Fruit fly (Drosophila melanogaster) whole organism, embryonic: ENCODE measurements around the gene Irk1.

Source experiments
- Adf1 ChIP-seq: fragments of 200-800 bp; sonication (Bioruptor generic); IDR thresholded peaks from 2 replicates; pipeline ENCODE4 v1.3.6; 2022; ENCODE audit warnings: missing biosample characterization, missing genetic modification characterization
- Bteb2 ChIP-seq: fragments of 200-800 bp; sonication (Bioruptor generic); optimal IDR thresholded peaks from 2 replicates; lab custom pipeline; 2016; ENCODE audit warnings: missing biosample characterization, missing genetic modification characterization
- CG10543 ChIP-seq: fragments of 200-800 bp; sonication (Bioruptor generic); optimal IDR thresholded peaks from 3 replicates; lab custom pipeline; 2017; ENCODE audit warnings: missing biosample characterization, mild to moderate bottlenecking, missing genetic modification characterization, moderate library complexity
- CG11247 ChIP-seq: fragments of 200-800 bp; sonication (Bioruptor generic); IDR thresholded peaks from 2 replicates; pipeline ENCODE4 v1.3.6; 2022; ENCODE audit warnings: missing biosample characterization, missing genetic modification characterization
- CG11504 ChIP-seq: fragments of 200-800 bp; sonication (Bioruptor generic); optimal IDR thresholded peaks from 3 replicates; lab custom pipeline; 2019; ENCODE audit warnings: missing biosample characterization, mild to moderate bottlenecking, missing genetic modification characterization, moderate library complexity
- CG11695 ChIP-seq: fragments of 200-800 bp; sonication (Bioruptor generic); IDR thresholded peaks from 3 replicates; pipeline ENCODE4 v1.3.6; 2022; ENCODE audit warnings: missing biosample characterization, missing genetic modification characterization
- CG14965 ChIP-seq: fragments of 200-800 bp; sonication (Bioruptor generic); optimal IDR thresholded peaks from 2 replicates; lab custom pipeline; 2016; ENCODE audit warnings: missing biosample characterization, missing genetic modification characterization, borderline replicate concordance
- CG15601 ChIP-seq: fragments of 200-800 bp; sonication (Bioruptor generic); optimal IDR thresholded peaks from 3 replicates; lab custom pipeline; 2019; ENCODE audit warnings: missing biosample characterization, mild to moderate bottlenecking, missing genetic modification characterization, moderate library complexity
- CG16863 ChIP-seq: fragments of 200-800 bp; sonication (Bioruptor generic); optimal IDR thresholded peaks from 3 replicates; lab custom pipeline; 2016; ENCODE audit warnings: missing biosample characterization, missing genetic modification characterization
- CG17328 ChIP-seq: fragments of 200-800 bp; sonication (Bioruptor generic); IDR thresholded peaks from 2 replicates; pipeline ENCODE4 v1.3.6; 2022; ENCODE audit warnings: missing biosample characterization, missing genetic modification characterization
- CG17385 ChIP-seq: fragments of 200-800 bp; sonication (Bioruptor generic); optimal IDR thresholded peaks from 3 replicates; lab custom pipeline; 2018; ENCODE audit warnings: missing biosample characterization, mild to moderate bottlenecking, missing genetic modification characterization
- CG17912 ChIP-seq: fragments of 200-800 bp; sonication (Bioruptor generic); optimal IDR thresholded peaks from 2 replicates; lab custom pipeline; 2018; ENCODE audit warnings: missing biosample characterization, mild to moderate bottlenecking, missing genetic modification characterization
- CG2875 ChIP-seq: fragments of 200-800 bp; sonication (Bioruptor generic); optimal IDR thresholded peaks from 2 replicates; lab custom pipeline; 2017; ENCODE audit warnings: missing biosample characterization, mild to moderate bottlenecking, missing genetic modification characterization, missing genetic modification reagents
- CG3281 ChIP-seq: fragments of 200-800 bp; sonication (Bioruptor generic); optimal IDR thresholded peaks from 3 replicates; lab custom pipeline; 2017; ENCODE audit warnings: missing biosample characterization, mild to moderate bottlenecking, missing genetic modification characterization
- CG34376 ChIP-seq: fragments of 200-800 bp; sonication (Bioruptor generic); optimal IDR thresholded peaks from 2 replicates; lab custom pipeline; 2018; ENCODE audit warnings: missing biosample characterization, mild to moderate bottlenecking, missing genetic modification characterization
- CG3726 ChIP-seq: fragments of 200-800 bp; sonication (Bioruptor generic); IDR thresholded peaks from 3 replicates; pipeline ENCODE4, ENCODE4 v1.3.6; 2022; ENCODE audit warnings: missing biosample characterization, missing genetic modification characterization
- CG4282 ChIP-seq: fragments of 200-800 bp; sonication (Bioruptor generic); optimal IDR thresholded peaks from 2 replicates; lab custom pipeline; 2016; ENCODE audit warnings: missing biosample characterization, missing genetic modification characterization
- CG4854 ChIP-seq: fragments of 200-800 bp; sonication (Bioruptor generic); optimal IDR thresholded peaks from 2 replicates; lab custom pipeline; 2016; ENCODE audit warnings: missing biosample characterization, missing genetic modification characterization, inconsistent platforms
- CG7357 ChIP-seq: fragments of 200-800 bp; sonication (Bioruptor generic); IDR thresholded peaks from 3 replicates; pipeline ENCODE4 v1.3.6; 2022; ENCODE audit warnings: missing biosample characterization, missing genetic modification characterization
- CG8944 ChIP-seq: fragments of 200-800 bp; sonication (Bioruptor generic); optimal IDR thresholded peaks from 3 replicates; lab custom pipeline; 2016; ENCODE audit warnings: missing biosample characterization, missing genetic modification characterization
- CG9215 ChIP-seq: fragments of 200-800 bp; sonication (Bioruptor generic); IDR thresholded peaks from 2 replicates; pipeline ENCODE4 v1.3.6; 2022; ENCODE audit warnings: missing biosample characterization, missing genetic modification characterization
- Elba2 ChIP-seq: fragments of 200-800 bp; sonication (Bioruptor generic); optimal IDR thresholded peaks from 3 replicates; lab custom pipeline; 2016; ENCODE audit warnings: missing biosample characterization, missing genetic modification characterization
- Ets97D ChIP-seq: fragments of 200-800 bp; sonication (Bioruptor generic); optimal IDR thresholded peaks from 3 replicates; lab custom pipeline; 2016; ENCODE audit warnings: missing biosample characterization, missing genetic modification characterization
- Hr51 ChIP-seq, 2 experiments: fragments of 200-800 bp; sonication (Bioruptor generic); optimal IDR thresholded peaks; 2 replicates in 1 of 2; 3 replicates in 1 of 2; lab custom pipeline; 2016 to 2018; ENCODE audit warnings: missing biosample characterization in 2 of 2, missing genetic modification characterization in 2 of 2, mild to moderate bottlenecking in 1 of 2, moderate library complexity in 1 of 2
- MTF-1 ChIP-seq: fragments of 200-800 bp; sonication (Bioruptor generic); optimal IDR thresholded peaks from 2 replicates; lab custom pipeline; 2018; ENCODE audit warnings: missing biosample characterization, mild to moderate bottlenecking, missing genetic modification characterization, borderline replicate concordance
- Myb ChIP-seq: fragments of 200-800 bp; sonication (Bioruptor generic); optimal IDR thresholded peaks from 2 replicates; lab custom pipeline; 2016; ENCODE audit warnings: missing biosample characterization, missing genetic modification characterization
- Nf-YC ChIP-seq: fragments of 200-800 bp; optimal IDR thresholded peaks from 3 replicates; lab custom pipeline; 2019; ENCODE audit warnings: missing biosample characterization, mild to moderate bottlenecking, missing genetic modification characterization, moderate library complexity
- Poxn ChIP-seq: fragments of 200-800 bp; sonication (Bioruptor generic); IDR thresholded peaks from 2 replicates; pipeline ENCODE4 v1.3.6; 2022; ENCODE audit warnings: missing biosample characterization, missing genetic modification characterization
- Sox102F ChIP-seq: fragments of 200-800 bp; sonication (Bioruptor generic); optimal IDR thresholded peaks from 2 replicates; lab custom pipeline; 2018; ENCODE audit warnings: missing biosample characterization, mild to moderate bottlenecking, missing genetic modification characterization, moderate library complexity
- TFAM ChIP-seq: fragments of 200-800 bp; sonication (Bioruptor generic); optimal IDR thresholded peaks from 2 replicates; lab custom pipeline; 2017; ENCODE audit warnings: missing biosample characterization, missing genetic modification characterization, inconsistent platforms
- bowl ChIP-seq: fragments of 200-800 bp; sonication (Bioruptor generic); IDR thresholded peaks from 2 replicates; pipeline ENCODE4 v1.3.6; 2022; ENCODE audit warnings: missing biosample characterization, missing genetic modification characterization
- bsh ChIP-seq, 2 experiments: fragments of 200-800 bp; sonication (Bioruptor generic); optimal IDR thresholded peaks; 2 replicates each; lab custom pipeline; 2017 to 2018; ENCODE audit warnings: mild to moderate bottlenecking in 2 of 2, missing biosample characterization in 2 of 2, missing genetic modification characterization in 2 of 2, moderate library complexity in 1 of 2
- chinmo ChIP-seq: fragments of 200-800 bp; sonication (Bioruptor generic); IDR thresholded peaks from 4 replicates; pipeline ENCODE4 v1.3.6; 2022; ENCODE audit warnings: missing biosample characterization, missing genetic modification characterization; ENCODE audit not compliant: partially characterized antibody
- da ChIP-seq: fragments of 200-800 bp; sonication (Bioruptor generic); optimal IDR thresholded peaks from 2 replicates; lab custom pipeline; 2016; ENCODE audit warnings: missing biosample characterization, missing genetic modification characterization
- danr ChIP-seq: fragments of 200-800 bp; sonication (Bioruptor generic); IDR thresholded peaks from 2 replicates; pipeline ENCODE4 v1.3.6; 2022; ENCODE audit warnings: missing biosample characterization, missing genetic modification characterization
- dati ChIP-seq: fragments of 200-800 bp; sonication (Bioruptor generic); IDR thresholded peaks from 2 replicates; pipeline ENCODE4 v1.3.6; 2022; ENCODE audit warnings: missing biosample characterization, missing genetic modification characterization
- fd64A ChIP-seq: fragments of 200-800 bp; sonication (Bioruptor generic); optimal IDR thresholded peaks from 3 replicates; lab custom pipeline; 2018; ENCODE audit warnings: missing biosample characterization, mild to moderate bottlenecking, missing genetic modification characterization
- fru ChIP-seq: fragments of >200 bp; optimal IDR thresholded peaks from 2 replicates; lab custom pipeline; 2017
- gem ChIP-seq: fragments of 200-800 bp; sonication (Bioruptor generic); optimal IDR thresholded peaks from 2 replicates; lab custom pipeline; 2019; ENCODE audit warnings: missing biosample characterization, mild to moderate bottlenecking, missing genetic modification characterization, moderate library complexity
- gsb-n ChIP-seq: fragments of 200-800 bp; sonication (Bioruptor generic); optimal IDR thresholded peaks from 3 replicates; lab custom pipeline; 2018; ENCODE audit warnings: missing biosample characterization, mild to moderate bottlenecking, missing genetic modification characterization
- insv ChIP-seq, 2 experiments: fragments of 200-800 bp; sonication (Bioruptor generic); optimal IDR thresholded peaks; 3 replicates each; lab custom pipeline; 2016 to 2018; ENCODE audit warnings: missing biosample characterization in 2 of 2, missing genetic modification characterization in 2 of 2
- kah ChIP-seq: fragments of 200-800 bp; sonication (Bioruptor generic); optimal IDR thresholded peaks from 2 replicates; lab custom pipeline; 2018; ENCODE audit warnings: missing biosample characterization, mild to moderate bottlenecking, missing genetic modification characterization
- lab ChIP-seq: fragments of 200-800 bp; sonication (Bioruptor generic); optimal IDR thresholded peaks from 3 replicates; lab custom pipeline; 2017; ENCODE audit warnings: missing biosample characterization, missing genetic modification characterization, mild to moderate bottlenecking, moderate library complexity, missing genetic modification reagents
- mirr ChIP-seq: fragments of 200-800 bp; sonication (Bioruptor generic); optimal IDR thresholded peaks from 3 replicates; lab custom pipeline; 2018; ENCODE audit warnings: missing biosample characterization, mild to moderate bottlenecking, missing genetic modification characterization
- pho ChIP-seq: fragments of 200-800 bp; sonication (Bioruptor generic); optimal IDR thresholded peaks from 2 replicates; lab custom pipeline; 2016; ENCODE audit warnings: missing biosample characterization, missing genetic modification characterization
- psq ChIP-seq: fragments of 200-800 bp; sonication (Bioruptor generic); optimal IDR thresholded peaks from 2 replicates; lab custom pipeline; 2017; ENCODE audit warnings: missing biosample characterization, missing genetic modification characterization
- pum ChIP-seq: fragments of 200-800 bp; sonication (Bioruptor generic); optimal IDR thresholded peaks from 2 replicates; lab custom pipeline; 2016; ENCODE audit warnings: missing biosample characterization, missing genetic modification characterization
- ro ChIP-seq: fragments of 200-800 bp; sonication (Bioruptor generic); IDR thresholded peaks from 2 replicates; pipeline ENCODE4 v1.3.6; 2022; ENCODE audit warnings: missing biosample characterization, missing genetic modification characterization
- sd ChIP-seq: fragments of 200-800 bp; sonication (Bioruptor generic); optimal IDR thresholded peaks from 3 replicates; lab custom pipeline; 2018; ENCODE audit warnings: missing biosample characterization, mild to moderate bottlenecking, missing genetic modification characterization, moderate library complexity
- sqz ChIP-seq: fragments of 200-800 bp; sonication (Bioruptor generic); optimal IDR thresholded peaks from 3 replicates; lab custom pipeline; 2018; ENCODE audit warnings: missing biosample characterization, mild to moderate bottlenecking, missing genetic modification characterization

Irk1 gene

DNA sequence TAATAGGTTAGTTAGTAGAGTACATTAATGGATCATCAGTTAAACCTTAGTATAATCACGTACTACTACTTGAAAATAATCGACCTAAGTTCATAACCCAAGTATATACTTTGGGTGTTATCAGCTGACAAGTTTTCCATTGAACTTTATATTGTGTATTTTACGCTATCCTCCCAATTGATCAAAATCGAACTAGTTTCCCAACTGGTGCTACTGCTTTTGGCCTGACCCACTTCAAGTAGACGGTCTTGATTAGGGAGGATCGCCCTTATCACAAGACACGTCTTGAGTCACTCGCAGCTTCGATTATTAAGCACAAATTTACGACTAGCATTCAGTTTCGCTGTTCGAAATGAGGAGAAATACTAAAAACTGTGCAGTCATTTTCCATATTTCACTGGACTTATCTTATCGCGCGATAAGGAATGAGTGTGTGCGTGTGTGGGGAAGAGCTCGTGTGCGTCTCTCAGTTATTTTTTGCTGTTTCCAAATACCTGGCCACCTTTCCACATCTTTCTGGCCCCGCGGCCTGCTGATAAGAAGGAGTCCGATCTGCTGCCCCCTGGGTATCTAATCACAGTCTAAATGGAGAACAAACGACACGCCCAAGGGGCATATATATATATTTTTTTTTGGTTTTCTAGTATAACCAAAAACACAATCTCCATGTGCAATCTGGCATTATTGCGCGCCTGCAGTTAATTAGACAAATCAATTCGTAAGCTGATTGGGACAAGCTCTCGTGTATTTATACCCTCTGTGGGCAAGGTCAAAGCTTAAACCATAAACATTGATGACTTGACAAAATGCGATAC, 21.2 kb downstream of the Irk1 start (continued):
- no peak for TF ChIP-seq CG16863 (GFP tag; lab: Kevin White, UChicago)
- no peak for TF ChIP-seq gem (tag; lab: Kevin White, UChicago)
- TF ChIP-seq CG4282 (GFP tag; lab: Kevin White, UChicago), result no peak
- no peak for TF ChIP-seq Poxn (GFP tag; lab: Robert Waterston, UW)
- no peak for TF ChIP-seq CG3726
- peak; percentile 84 for TF ChIP-seq CG34376 (GFP tag; lab: Kevin White, UChicago)
- no peak for TF ChIP-seq Bteb2
- no peak for TF ChIP-seq Nf-YC (tag; lab: Kevin White, UChicago)
- TF ChIP-seq fru, result no peak
- TF ChIP-seq danr (GFP tag; lab: Robert Waterston, UW), result no peak
- no peak for TF ChIP-seq pho (GFP tag; lab: Kevin White, UChicago)
- TF ChIP-seq sd (tag; lab: Kevin White, UChicago), result peak; percentile 61
- TF ChIP-seq psq (GFP tag; lab: Kevin White, UChicago), result no peak
- peak; percentile 26 for TF ChIP-seq lab (GFP tag; lab: Kevin White, UChicago)
- no peak for TF ChIP-seq CG3281 (GFP tag; lab: Kevin White, UChicago)
- no peak for TF ChIP-seq CG4854
- no peak for TF ChIP-seq bowl (GFP tag; lab: Robert Waterston, UW)
- no peak for TF ChIP-seq Ets97D
- TF ChIP-seq insv (GFP tag; optimal IDR thresholded peaks at IDR 0.05; lab: Kevin White, UChicago), result no peak
- TF ChIP-seq CG2875 (GFP tag; lab: Kevin White, UChicago), result no peak
- peak; percentile 47 for TF ChIP-seq mirr (GFP tag; lab: Kevin White, UChicago)
- no peak for TF ChIP-seq Sox102F
- no peak for TF ChIP-seq CG11695 (GFP tag; lab: Robert Waterston, UW)
- TF ChIP-seq sqz, result peak; percentile 36
- no peak for TF ChIP-seq CG9215
- no peak for TF ChIP-seq ro (GFP tag; lab: Robert Waterston, UW)
- no peak for TF ChIP-seq kah (GFP tag; lab: Kevin White, UChicago)
- TF ChIP-seq Myb (GFP tag; lab: Kevin White, UChicago), result no peak
- TF ChIP-seq CG11504 (tag; lab: Kevin White, UChicago), result no peak
- no peak for TF ChIP-seq CG11247 (GFP tag; lab: Robert Waterston, UW)
- no peak for TF ChIP-seq TFAM (GFP tag; lab: Kevin White, UChicago)
- no peak for TF ChIP-seq fd64A (GFP tag; lab: Kevin White, UChicago)
- no peak for TF ChIP-seq Hr51 (GFP tag; optimal IDR thresholded peaks at IDR 0.05; lab: Kevin White, UChicago)
- TF ChIP-seq CG17912 (GFP tag; lab: Kevin White, UChicago), result no peak
- no peak for TF ChIP-seq Elba2
- TF ChIP-seq da, result no peak
- TF ChIP-seq chinmo, result peak; percentile 79; the same call in 1 of the 4 replicates
- no peak for TF ChIP-seq dati (GFP tag; lab: Robert Waterston, UW)
- TF ChIP-seq CG14965 (GFP tag; lab: Kevin White, UChicago), result no peak
- no peak for TF ChIP-seq CG17328 (GFP tag; lab: Robert Waterston, UW)
- no peak for TF ChIP-seq CG15601
- TF ChIP-seq CG8944 (GFP tag; lab: Kevin White, UChicago), result no peak
- no peak for TF ChIP-seq gsb-n
- peak; percentile 23; the same call in 1 of the 2 replicates for TF ChIP-seq Adf1
- no peak for TF ChIP-seq bsh (GFP tag; optimal IDR thresholded peaks at IDR 0.05; lab: Kevin White, UChicago)
- TF ChIP-seq CG10543, result peak; percentile 47
- no peak for TF ChIP-seq MTF-1 (GFP tag; lab: Kevin White, UChicago)
- TF ChIP-seq CG7357 (GFP tag; lab: Robert Waterston, UW), result no peak
- no peak for TF ChIP-seq pum (GFP tag; lab: Kevin White, UChicago)
- no peak for TF ChIP-seq CG17385
